Worm (Caenorhabditis elegans) whole organism, dauer: ENCODE results near the gene ZK617.26.

Experiments
- unc-62 ChIP-seq: sonication (generic microtip); optimal IDR thresholded peaks from 2 replicates; lab custom pipeline; 2017; ENCODE audit warnings: missing biosample characterization, missing genetic modification reagents, missing genetic modification characterization

The ZK617.26 gene

DNA sequence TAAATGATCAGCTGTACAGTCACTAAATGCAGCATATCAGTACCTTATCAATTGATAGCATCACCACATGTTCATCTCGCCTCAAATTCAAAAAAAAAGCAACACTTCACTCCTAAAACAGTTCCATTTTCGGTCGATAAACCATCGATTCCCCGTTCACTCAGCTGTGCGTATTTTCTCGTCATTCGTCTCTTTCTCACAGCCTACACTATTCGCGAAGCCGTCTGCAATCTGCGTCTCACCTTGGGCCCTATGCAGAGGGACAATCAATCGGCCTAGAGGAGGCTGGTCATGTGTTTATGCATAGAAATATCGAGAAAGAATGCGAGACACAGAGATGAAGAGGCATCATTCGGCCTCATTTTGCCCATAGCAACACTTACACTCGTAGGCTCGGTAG, 21.6 kb upstream of the ZK617.26 start:
- TF ChIP-seq unc-62 = no peak

DNA sequence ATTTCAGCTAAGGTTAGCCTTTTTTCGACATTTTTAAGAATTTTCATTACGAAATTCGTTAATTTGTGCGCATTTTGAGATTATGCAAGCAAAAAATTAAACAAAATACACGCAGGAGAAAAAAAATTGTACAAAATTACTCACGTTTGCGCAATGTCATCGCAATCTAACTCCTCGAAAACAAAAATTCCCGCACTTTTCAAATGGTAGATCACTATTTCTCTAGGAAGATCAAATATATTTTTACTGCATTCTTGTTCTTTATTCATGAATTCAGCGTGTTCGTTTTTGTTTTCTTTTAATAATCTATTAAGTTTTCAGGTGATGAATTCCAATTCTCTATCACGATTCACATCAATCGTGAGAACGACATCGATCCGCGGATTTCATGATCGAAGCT, 20.2 kb upstream of the ZK617.26 start, which contains the start of the genes T12G3.6 and mrpl-51:
TSS of gene T12G3.6 (minus strand) at position 269 of the 400 bp plus-strand sequence.
TSS of gene mrpl-51 (plus strand) at position 322 of the 400 bp plus-strand sequence.
- TF ChIP-seq unc-62 = no peak

DNA sequence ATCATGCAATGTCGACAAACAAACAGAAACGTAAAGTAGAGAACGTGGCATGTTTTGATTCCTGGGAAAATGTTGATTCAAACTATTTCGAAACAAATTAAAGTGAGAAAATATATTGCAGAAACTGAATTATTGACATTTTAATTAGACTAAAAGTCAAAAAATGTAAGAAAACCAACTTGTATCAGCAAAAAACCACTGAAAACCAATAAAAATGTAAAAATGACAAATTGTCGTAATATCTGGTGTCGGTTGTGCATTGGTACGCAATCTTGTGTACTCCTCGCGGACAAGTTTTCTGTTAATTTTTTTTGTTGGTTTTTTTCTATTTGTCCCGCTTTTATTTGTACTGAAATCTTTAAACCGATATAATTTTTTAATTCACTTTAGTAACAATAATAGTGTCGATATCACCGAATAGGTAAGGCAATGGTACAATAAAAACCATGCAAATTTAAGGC, 19.0 kb upstream of the ZK617.26 start, which contains the start of gene T12G3.11:
TSS of gene T12G3.11 (minus strand) at position 51 of the 461 bp plus-strand sequence.
- TF ChIP-seq unc-62 = no peak

DNA sequence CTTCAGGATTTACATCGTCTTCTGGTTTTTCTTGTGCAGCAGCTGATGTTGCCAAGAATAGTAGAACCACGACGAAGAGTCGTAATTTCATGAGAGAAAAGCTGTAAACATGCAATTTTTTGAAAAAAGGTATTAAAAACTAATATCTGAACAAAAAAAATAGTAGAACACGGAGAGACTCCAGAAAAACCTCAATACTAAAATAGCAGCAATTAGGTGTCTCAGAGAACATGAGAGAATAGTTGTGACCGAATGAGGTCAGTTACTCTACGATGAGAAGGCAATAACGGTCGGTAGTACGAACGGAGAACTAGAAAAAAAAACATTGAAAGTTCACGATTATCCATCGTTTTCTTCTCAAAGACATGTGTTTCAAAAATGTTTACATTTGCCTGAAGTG, 18.3 kb upstream of the ZK617.26 start, which contains the start of gene tgn-38:
TSS of gene tgn-38 (minus strand) at position 101 of the 400 bp plus-strand sequence.
- TF ChIP-seq unc-62 = no peak

DNA sequence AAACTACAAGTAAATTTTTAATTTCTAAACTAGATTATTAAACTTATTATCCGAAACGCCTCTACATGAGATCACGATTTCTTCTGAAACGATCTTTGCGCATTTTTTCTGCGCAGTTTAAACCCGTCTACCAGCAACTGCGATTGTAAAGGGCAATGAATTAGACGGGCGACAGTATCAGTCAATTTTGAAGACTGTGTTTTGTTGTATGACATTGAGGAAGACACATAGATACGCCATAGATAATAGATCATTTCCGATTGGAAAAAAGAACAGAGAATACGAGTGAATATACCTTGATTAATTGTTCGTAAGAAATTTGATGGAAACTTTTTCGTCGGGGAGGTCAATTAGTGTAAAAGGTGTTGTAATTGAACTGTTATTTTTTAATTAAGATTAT, 10.6 kb upstream of the ZK617.26 start:
- no peak for TF ChIP-seq unc-62

DNA sequence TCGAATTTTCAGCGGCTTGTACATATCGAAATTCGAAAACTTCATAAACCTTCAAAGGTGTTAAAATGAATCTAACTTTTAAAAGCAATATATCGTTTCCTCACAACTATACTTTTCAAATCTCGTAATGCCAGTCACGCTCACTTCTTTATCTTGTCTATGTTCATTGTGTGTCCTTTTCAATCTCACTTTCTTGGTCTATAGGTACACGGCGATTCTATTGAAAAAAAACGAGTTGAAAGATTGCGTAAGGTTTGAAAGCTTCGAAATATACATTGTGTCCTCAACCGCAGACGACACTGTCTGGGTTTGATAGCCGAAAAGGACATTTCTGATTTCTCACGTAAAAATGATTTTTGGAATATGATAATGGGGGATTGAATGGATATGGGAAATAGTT, 8.2 kb upstream of the ZK617.26 start:
- no peak for TF ChIP-seq unc-62

DNA sequence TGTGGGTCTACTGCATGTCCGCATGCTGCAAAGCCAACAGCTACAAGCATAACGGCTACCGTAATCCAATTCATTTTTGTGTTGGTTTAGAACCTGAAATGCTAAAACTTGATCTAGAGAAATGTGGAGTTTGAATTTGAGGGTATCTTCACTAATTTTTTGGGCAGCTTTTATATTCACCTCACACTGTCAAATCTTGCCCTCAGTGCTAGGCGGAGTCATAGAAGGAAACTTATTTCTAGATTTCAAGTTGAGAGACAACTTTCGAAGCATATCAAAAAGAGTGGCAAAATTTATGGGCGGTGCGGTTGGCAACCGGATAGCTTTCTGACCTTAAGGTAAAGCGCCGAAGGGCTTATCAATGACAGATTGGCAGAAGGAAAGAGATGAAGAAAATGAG, 4.8 kb upstream of the ZK617.26 start, which contains the start of gene lips-6:
TSS of gene lips-6 (minus strand) at position 101 of the 400 bp plus-strand sequence.
- TF ChIP-seq unc-62 = no peak

DNA sequence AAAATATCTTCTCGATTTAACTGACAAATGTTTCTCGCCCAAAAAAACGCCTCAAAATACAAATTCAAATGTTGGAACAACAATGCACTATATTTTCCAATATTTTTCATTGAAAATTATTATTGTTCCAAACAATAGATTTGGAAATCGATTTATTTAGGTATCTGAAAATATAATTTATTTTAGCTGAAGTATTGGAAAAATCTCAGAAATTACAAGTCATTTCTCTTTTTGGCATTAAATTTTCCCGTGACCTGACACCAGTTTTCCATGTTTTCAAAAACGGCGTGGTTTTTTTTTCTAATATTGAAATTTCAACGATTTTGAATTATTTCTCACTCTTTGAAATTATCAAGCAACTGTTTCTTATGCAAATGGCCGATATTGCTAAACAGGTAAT, 2.4 kb upstream of the ZK617.26 start, which contains the start of gene spe-17:
TSS of gene spe-17 (plus strand) at position 301 of the 400 bp plus-strand sequence.
- no peak for TF ChIP-seq unc-62

DNA sequence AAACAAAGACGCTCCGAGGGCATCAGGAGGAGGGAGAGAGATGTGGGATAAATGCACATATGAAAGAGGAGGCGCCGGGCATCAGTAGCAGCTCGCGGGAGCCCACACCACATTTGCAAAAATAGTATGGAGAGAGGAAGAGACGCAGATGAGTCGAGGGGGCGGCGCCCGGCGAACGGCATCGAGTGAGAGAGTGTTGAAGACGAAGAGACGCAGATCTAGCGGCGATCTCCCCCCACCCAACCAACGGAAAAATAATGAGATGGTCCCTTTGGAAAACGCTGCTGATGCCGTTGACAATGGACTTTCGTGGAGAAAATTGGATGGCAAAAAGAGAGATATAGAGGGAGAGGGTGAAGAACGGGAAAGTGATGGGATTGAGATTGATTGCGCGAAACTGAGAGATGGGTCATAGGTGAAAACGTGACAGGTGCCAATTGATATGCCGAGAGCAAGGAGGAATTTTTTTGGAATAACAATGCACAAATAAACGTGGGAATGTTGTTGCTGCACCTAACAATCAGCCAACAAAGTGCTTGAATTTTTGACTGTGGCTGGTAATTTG, 1.8 kb upstream of the ZK617.26 start:
- no peak for TF ChIP-seq unc-62

DNA sequence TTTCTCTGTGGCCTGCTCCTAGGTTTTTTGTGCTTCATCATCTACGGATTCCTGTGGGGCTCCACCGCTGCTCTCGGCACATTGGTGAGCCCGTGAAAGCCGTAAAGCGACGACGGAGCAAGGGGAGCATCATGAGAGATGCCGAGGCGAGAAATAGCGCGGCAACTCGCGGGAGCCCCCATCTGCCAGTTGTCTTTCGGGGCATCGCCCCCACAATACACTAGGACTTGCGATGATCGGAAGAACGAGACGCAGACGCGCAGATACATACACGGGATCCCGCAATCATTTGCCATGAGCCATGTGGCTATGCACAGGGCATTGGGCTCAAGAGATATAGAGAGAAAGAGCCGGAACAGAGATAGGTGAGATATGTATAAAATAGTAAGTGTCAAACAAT, 382 bp downstream of the ZK617.26 start:
- TF ChIP-seq unc-62 = no peak

DNA sequence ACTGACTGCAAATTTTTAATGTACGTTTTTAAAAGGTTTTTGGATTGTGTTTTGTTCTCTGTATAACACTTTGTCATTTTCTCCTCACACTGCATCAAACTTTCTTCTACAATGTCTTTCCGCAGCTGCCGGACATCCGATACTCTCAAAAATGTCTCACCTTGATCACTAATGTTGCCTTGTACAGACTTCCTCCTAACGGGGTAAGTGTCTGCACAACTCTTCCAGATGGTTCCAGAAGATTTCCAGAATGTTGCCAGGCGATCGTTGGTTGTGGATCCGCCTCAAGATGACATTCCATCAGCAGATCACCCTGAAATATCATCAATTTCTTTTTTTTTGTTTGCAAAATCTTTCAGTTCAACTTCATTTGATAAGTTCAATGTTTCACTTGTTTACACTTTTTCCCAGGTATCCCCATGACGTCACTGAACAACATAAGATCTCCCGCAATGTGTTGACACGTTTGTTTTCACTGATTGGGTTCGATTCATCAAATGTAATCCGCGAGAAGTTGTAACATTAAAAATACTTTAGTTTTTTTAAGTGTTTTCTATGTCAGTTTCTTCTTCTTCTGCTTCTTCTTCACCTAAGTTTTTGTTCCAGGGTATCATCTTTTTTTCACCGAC, 1.6 kb downstream of the ZK617.26 start:
- TF ChIP-seq unc-62 = no peak

DNA sequence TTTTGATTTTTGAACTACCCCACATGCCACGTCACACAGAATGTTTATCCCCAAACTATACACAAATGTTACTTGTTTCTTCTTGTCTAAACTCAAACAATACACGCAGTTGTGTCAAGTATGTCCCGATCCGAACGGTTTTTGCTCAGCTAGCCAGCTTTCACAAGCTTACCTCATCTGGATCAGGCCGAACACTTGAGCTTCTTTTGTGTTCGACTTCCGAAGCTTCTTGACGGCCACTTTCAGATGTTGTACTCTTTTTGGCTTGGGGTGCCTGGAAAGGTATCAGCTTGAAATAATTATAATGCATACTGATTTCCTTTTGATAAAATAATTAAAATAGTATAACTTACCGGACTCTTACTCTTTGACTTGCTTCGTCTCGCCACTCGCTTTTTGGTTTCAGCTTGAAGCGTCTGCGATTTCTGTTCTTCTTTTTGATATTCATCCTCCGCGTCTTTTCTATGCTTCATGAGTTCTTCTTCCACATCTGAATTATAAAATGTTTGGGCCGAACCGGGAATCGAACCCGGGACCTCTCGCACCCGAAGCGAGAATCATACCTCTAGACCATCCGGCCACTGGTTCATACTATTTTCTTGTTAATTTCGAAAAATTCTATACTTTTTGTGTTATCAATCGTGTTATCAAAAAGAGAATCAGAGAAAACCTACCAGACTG, 5.5 kb downstream of the ZK617.26 start:
- no peak for TF ChIP-seq unc-62

DNA sequence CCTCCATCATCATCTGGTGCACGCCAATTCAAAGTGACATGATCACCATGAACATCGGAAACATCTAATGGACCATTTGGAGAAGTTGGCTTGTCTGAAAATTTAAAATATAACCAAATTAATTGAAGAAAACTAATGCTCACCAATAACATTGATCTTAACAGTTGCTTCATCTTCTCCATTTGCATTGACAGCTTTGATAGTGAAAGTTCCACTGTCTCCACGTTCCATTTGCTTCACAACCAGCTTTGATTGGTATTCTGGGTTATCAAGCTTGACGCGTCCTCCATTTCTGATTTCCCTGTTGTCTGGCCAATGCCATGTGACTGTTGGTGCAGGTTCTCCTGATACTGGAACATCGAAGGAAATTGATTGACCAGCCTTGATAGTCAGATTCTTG, 24.4 kb downstream of the ZK617.26 start:
- no peak for TF ChIP-seq unc-62

DNA sequence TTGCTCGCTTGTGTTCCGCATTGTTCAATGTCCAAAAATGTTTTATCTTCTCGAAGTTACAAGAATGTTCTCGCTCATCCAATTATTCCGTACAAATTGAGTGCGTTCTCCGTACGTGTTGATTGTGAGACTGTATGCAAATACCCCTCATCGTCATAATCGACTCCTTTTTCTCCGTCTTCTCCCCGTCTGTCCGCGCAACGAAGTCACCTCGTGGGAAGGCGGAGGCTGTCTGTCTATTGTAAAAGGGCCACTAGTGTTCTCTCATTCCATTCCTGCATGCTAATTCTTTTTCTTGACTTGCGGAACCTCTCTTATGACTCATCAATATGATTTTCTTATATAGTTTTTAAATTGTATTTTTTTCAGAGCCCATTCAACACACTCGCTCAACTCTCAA, 40.6 kb downstream of the ZK617.26 start, which contains the start of gene ZK829.9:
TSS of gene ZK829.9 (plus strand) at position 364 of the 400 bp plus-strand sequence.
- TF ChIP-seq unc-62 = no peak

DNA sequence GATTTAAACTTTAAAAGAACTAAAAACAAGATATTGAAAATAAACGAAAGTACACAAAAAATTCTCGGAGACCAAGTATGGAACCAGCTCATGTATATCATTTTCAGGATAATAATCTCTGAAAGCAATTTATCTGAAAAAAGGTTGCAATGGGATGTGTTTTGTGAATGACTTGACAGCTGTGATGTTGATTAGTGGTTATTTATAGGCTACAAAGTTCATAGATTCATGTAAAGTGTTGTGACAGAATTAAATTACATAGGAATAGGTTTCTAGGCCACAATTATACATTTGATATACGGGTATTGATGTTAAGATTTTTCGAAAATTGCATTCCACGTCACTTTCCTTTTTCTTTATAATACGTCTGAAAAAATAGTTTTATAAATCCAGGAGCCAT, 45.4 kb downstream of the ZK617.26 start, which contains the start of gene srj-1:
TSS of gene srj-1 (minus strand) at position 101 of the 400 bp plus-strand sequence.
- no peak for TF ChIP-seq unc-62

DNA sequence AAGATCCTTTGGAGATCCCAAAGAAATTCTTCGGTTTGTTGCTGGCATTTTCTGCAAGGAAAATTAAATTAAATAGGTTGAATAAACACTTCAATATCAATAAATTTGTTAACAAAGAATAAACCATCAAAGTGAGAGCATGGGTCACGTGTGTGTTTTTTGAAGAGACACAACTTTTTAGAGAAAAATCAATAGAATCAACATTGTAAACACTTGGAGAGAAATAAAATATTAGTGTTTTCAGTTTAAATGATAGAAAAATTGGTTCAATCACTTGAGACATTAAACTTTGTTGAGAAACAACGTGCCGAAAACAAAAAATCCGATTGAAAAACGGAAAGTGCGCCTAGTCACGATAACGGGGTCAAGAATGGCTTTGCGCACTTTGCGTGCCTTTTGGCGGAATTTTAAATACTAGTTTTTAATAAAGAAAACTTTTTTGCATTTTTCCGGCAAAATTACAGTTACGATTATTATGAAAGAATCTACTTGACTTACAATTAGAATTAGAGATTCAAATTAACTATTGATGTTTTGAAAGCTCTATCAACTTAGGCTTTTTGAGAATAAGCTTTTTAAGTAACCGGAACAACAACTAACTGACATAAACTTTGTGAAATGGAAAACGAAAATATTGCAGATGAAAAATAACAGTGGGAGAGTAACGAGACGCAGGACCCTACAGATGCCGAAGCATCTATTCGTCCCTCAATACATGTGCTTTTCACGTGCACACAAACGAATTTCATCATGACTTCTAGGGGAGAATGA, 49.1 kb downstream of the ZK617.26 start, which contains the start of gene ZK829.7:
TSS of gene ZK829.7 (minus strand) at position 51 of the 771 bp plus-strand sequence.
- TF ChIP-seq unc-62 = no peak
